Fruit fly (Drosophila melanogaster) whole organism, embryonic: ENCODE results near the gene Cyt-c-d.

ENCODE experiments used
- Antp ChIP-seq: fragments of 200-800 bp; sonication (Bioruptor generic); optimal IDR thresholded peaks from 3 replicates; lab custom pipeline; 2016; ENCODE audit warnings: missing biosample characterization, missing genetic modification characterization
- Bdp1 ChIP-seq: fragments of 200-800 bp; sonication (Bioruptor generic); optimal IDR thresholded peaks from 3 replicates; lab custom pipeline; 2016; ENCODE audit warnings: missing biosample characterization, missing genetic modification characterization
- CG10147 ChIP-seq: fragments of 200-800 bp; sonication (Bioruptor generic); optimal IDR thresholded peaks from 2 replicates; lab custom pipeline; 2019; ENCODE audit warnings: missing biosample characterization, mild to moderate bottlenecking, missing genetic modification characterization, moderate library complexity
- CG10979 ChIP-seq: fragments of 200-800 bp; sonication (Bioruptor generic); optimal IDR thresholded peaks from 2 replicates; lab custom pipeline; 2018; ENCODE audit warnings: missing biosample characterization, mild to moderate bottlenecking, missing genetic modification characterization, moderate library complexity
- CG12299 ChIP-seq: fragments of 200-800 bp; sonication (Bioruptor generic); optimal IDR thresholded peaks from 2 replicates; lab custom pipeline; 2018; ENCODE audit warnings: missing biosample characterization, mild to moderate bottlenecking, missing genetic modification characterization
- CG13287 ChIP-seq: fragments of 200-800 bp; sonication (Bioruptor generic); IDR thresholded peaks from 2 replicates; pipeline ENCODE4 v1.3.6; 2022; ENCODE audit warnings: missing biosample characterization, missing genetic modification characterization; ENCODE audit not compliant: partially characterized antibody
- CG17186 ChIP-seq: fragments of 200-800 bp; sonication (Bioruptor generic); optimal IDR thresholded peaks from 3 replicates; lab custom pipeline; 2017; ENCODE audit warnings: missing biosample characterization, missing genetic modification reagents, missing genetic modification characterization
- CG17912 ChIP-seq: fragments of 200-800 bp; sonication (Bioruptor generic); optimal IDR thresholded peaks from 2 replicates; lab custom pipeline; 2018; ENCODE audit warnings: missing biosample characterization, mild to moderate bottlenecking, missing genetic modification characterization
- CG30020 ChIP-seq: fragments of 200-800 bp; optimal IDR thresholded peaks from 2 replicates; lab custom pipeline; 2019; ENCODE audit warnings: missing biosample characterization, mild to moderate bottlenecking, missing genetic modification characterization, moderate library complexity
- CG30431 ChIP-seq: fragments of 200-800 bp; sonication (Bioruptor generic); optimal IDR thresholded peaks from 2 replicates; lab custom pipeline; 2017; ENCODE audit warnings: missing biosample characterization, missing genetic modification characterization
- CG32767 ChIP-seq: fragments of 200-800 bp; sonication (Bioruptor generic); IDR thresholded peaks from 2 replicates; pipeline ENCODE4 v1.3.6; 2022; ENCODE audit warnings: missing biosample characterization, missing genetic modification characterization
- CG3726 ChIP-seq: fragments of 200-800 bp; sonication (Bioruptor generic); IDR thresholded peaks from 3 replicates; pipeline ENCODE4, ENCODE4 v1.3.6; 2022; ENCODE audit warnings: missing biosample characterization, missing genetic modification characterization
- CG4282 ChIP-seq: fragments of 200-800 bp; sonication (Bioruptor generic); optimal IDR thresholded peaks from 2 replicates; lab custom pipeline; 2016; ENCODE audit warnings: missing biosample characterization, missing genetic modification characterization
- CG4360 ChIP-seq: fragments of 200-800 bp; sonication (Bioruptor generic); IDR thresholded peaks from 2 replicates; pipeline ENCODE4 v1.3.6; 2022; ENCODE audit warnings: missing biosample characterization, missing genetic modification characterization
- CG6689 ChIP-seq: fragments of 200-800 bp; sonication (Bioruptor generic); IDR thresholded peaks from 2 replicates; pipeline ENCODE4 v1.3.6; 2022; ENCODE audit warnings: missing biosample characterization, missing genetic modification characterization
- CG7786 ChIP-seq: fragments of 200-800 bp; sonication (Bioruptor generic); optimal IDR thresholded peaks from 2 replicates; lab custom pipeline; 2016; ENCODE audit warnings: missing biosample characterization, missing genetic modification characterization
- CG8765 ChIP-seq: fragments of 200-800 bp; sonication (Bioruptor generic); IDR thresholded peaks from 2 replicates; pipeline ENCODE4 v1.3.6; 2022; ENCODE audit warnings: missing biosample characterization, missing genetic modification characterization
- CTCF ChIP-seq: fragments of 200-800 bp; sonication (Bioruptor generic); optimal IDR thresholded peaks from 2 replicates; lab custom pipeline; 2017; ENCODE audit warnings: missing biosample characterization, mild to moderate bottlenecking, missing genetic modification characterization, moderate library complexity
- Camta ChIP-seq: fragments of 200-800 bp; sonication (Bioruptor generic); optimal IDR thresholded peaks from 2 replicates; lab custom pipeline; 2016; ENCODE audit warnings: missing biosample characterization, missing genetic modification characterization
- CoRest ChIP-seq: fragments of 200-800 bp; sonication (Bioruptor generic); optimal IDR thresholded peaks from 3 replicates; lab custom pipeline; 2018; ENCODE audit warnings: missing biosample characterization, mild to moderate bottlenecking, missing genetic modification characterization, moderate library complexity
- Doc2 ChIP-seq: fragments of 200-800 bp; sonication (Bioruptor generic); IDR thresholded peaks from 2 replicates; pipeline ENCODE4 v1.3.6; 2022; ENCODE audit warnings: missing biosample characterization, missing genetic modification characterization
- E2f1 ChIP-seq: fragments of 200-800 bp; sonication (Bioruptor generic); IDR thresholded peaks from 2 replicates; pipeline ENCODE4 v1.3.6; 2022; ENCODE audit warnings: missing biosample characterization, missing genetic modification characterization
- Gug ChIP-seq: fragments of 200-800 bp; sonication (Bioruptor generic); IDR thresholded peaks from 4 replicates; pipeline ENCODE4 v1.3.6; 2022; ENCODE audit warnings: missing biosample characterization, missing genetic modification characterization
- HLH54F ChIP-seq: fragments of 200-800 bp; sonication (Bioruptor generic); optimal IDR thresholded peaks from 3 replicates; lab custom pipeline; 2016; ENCODE audit warnings: missing biosample characterization, missing genetic modification characterization
- Hey ChIP-seq: fragments of 200-800 bp; sonication (Bioruptor generic); optimal IDR thresholded peaks from 3 replicates; lab custom pipeline; 2018; ENCODE audit warnings: missing biosample characterization, mild to moderate bottlenecking, missing genetic modification characterization
- Hr39 ChIP-seq: fragments of >200 bp; optimal IDR thresholded peaks from 2 replicates; lab custom pipeline; 2017
- Jarid2 ChIP-seq: fragments of 200-800 bp; sonication (Bioruptor generic); optimal IDR thresholded peaks from 3 replicates; lab custom pipeline; 2017; ENCODE audit warnings: mild to moderate bottlenecking, missing biosample characterization, missing genetic modification reagents, missing genetic modification characterization
- NK7.1 ChIP-seq: fragments of 200-800 bp; sonication (Bioruptor generic); optimal IDR thresholded peaks from 3 replicates; lab custom pipeline; 2016; ENCODE audit warnings: missing biosample characterization, missing genetic modification characterization
- Opbp ChIP-seq: fragments of 200-800 bp; sonication (Bioruptor generic); IDR thresholded peaks from 3 replicates; pipeline ENCODE4 v1.3.6; 2022; ENCODE audit warnings: missing biosample characterization, missing genetic modification characterization; ENCODE audit not compliant: partially characterized antibody
- Poxn ChIP-seq: fragments of 200-800 bp; sonication (Bioruptor generic); IDR thresholded peaks from 2 replicates; pipeline ENCODE4 v1.3.6; 2022; ENCODE audit warnings: missing biosample characterization, missing genetic modification characterization
- Sry-δ ChIP-seq: fragments of 200-800 bp; sonication (Bioruptor generic); optimal IDR thresholded peaks from 2 replicates; lab custom pipeline; 2016; ENCODE audit warnings: missing biosample characterization, missing genetic modification characterization
- Tbp ChIP-seq: fragments of >200 bp; optimal IDR thresholded peaks from 2 replicates; lab custom pipeline; 2018; ENCODE audit warnings: missing biosample characterization, missing genetic modification characterization
- abd-A ChIP-seq: fragments of 200-800 bp; sonication (Bioruptor generic); optimal IDR thresholded peaks from 3 replicates; lab custom pipeline; 2019; ENCODE audit warnings: missing biosample characterization, mild to moderate bottlenecking, missing genetic modification characterization, moderate library complexity
- ap ChIP-seq: fragments of 200-800 bp; sonication (Bioruptor generic); IDR thresholded peaks from 2 replicates; pipeline ENCODE4 v1.3.6; 2022; ENCODE audit warnings: missing biosample characterization, missing genetic modification characterization
- ato ChIP-seq: fragments of 200-800 bp; sonication (Bioruptor generic); IDR thresholded peaks from 2 replicates; pipeline ENCODE4 v1.3.6; 2022; ENCODE audit warnings: missing biosample characterization, missing genetic modification characterization; ENCODE audit not compliant: partially characterized antibody
- bab2 ChIP-seq: fragments of 200-800 bp; sonication (Bioruptor generic); optimal IDR thresholded peaks from 2 replicates; lab custom pipeline; 2016; ENCODE audit warnings: missing biosample characterization, missing genetic modification characterization
- dmrt99B ChIP-seq: fragments of 200-800 bp; sonication (Bioruptor generic); optimal IDR thresholded peaks from 2 replicates; lab custom pipeline; 2018; ENCODE audit warnings: missing biosample characterization, mild to moderate bottlenecking, missing genetic modification characterization, moderate library complexity
- dpn ChIP-seq, 2 experiments: fragments of 200-800 bp; sonication (Bioruptor generic); optimal IDR thresholded peaks; 3 replicates each; lab custom pipeline; 2016; ENCODE audit warnings: missing biosample characterization in 2 of 2, missing genetic modification characterization in 2 of 2
- fd64A ChIP-seq: fragments of 200-800 bp; sonication (Bioruptor generic); optimal IDR thresholded peaks from 3 replicates; lab custom pipeline; 2018; ENCODE audit warnings: missing biosample characterization, mild to moderate bottlenecking, missing genetic modification characterization
- gsb ChIP-seq: fragments of 200-800 bp; sonication (Bioruptor generic); IDR thresholded peaks from 2 replicates; pipeline ENCODE4 v1.3.6; 2022; ENCODE audit warnings: missing biosample characterization, missing genetic modification characterization
- jing ChIP-seq: fragments of 200-800 bp; sonication (Bioruptor generic); optimal IDR thresholded peaks from 2 replicates; lab custom pipeline; 2018; ENCODE audit warnings: missing biosample characterization, mild to moderate bottlenecking, missing genetic modification characterization
- kah ChIP-seq: fragments of 200-800 bp; sonication (Bioruptor generic); optimal IDR thresholded peaks from 2 replicates; lab custom pipeline; 2018; ENCODE audit warnings: missing biosample characterization, mild to moderate bottlenecking, missing genetic modification characterization
- ken ChIP-seq: fragments of 200-800 bp; sonication (Bioruptor generic); IDR thresholded peaks from 3 replicates; pipeline ENCODE4 v1.3.6; 2022; ENCODE audit warnings: missing biosample characterization, missing genetic modification characterization
- otp ChIP-seq: fragments of 200-800 bp; sonication (Bioruptor generic); IDR thresholded peaks from 3 replicates; pipeline ENCODE4, ENCODE4 v1.3.6; 2022; ENCODE audit warnings: missing biosample characterization, missing genetic modification characterization
- pfk ChIP-seq: fragments of 200-800 bp; sonication (Bioruptor generic); optimal IDR thresholded peaks from 2 replicates; lab custom pipeline; 2018; ENCODE audit warnings: missing biosample characterization, mild to moderate bottlenecking, missing genetic modification characterization, moderate library complexity
- sc ChIP-seq, 3 experiments: fragments of >200 bp in 2 of 3; fragments of 200-800 bp in 1 of 3; sonication (Bioruptor generic) in 1 of 3; optimal IDR thresholded peaks; 2 replicates in 2 of 3; 3 replicates in 1 of 3; lab custom pipeline; 2017; ENCODE audit warnings: mild to moderate bottlenecking in 1 of 3, missing biosample characterization in 1 of 3, missing genetic modification characterization in 1 of 3, missing genetic modification reagents in 1 of 3
- tio ChIP-seq: fragments of 200-800 bp; sonication (Bioruptor generic); optimal IDR thresholded peaks from 2 replicates; lab custom pipeline; 2017; ENCODE audit warnings: missing biosample characterization, missing genetic modification characterization, inconsistent platforms
- tx ChIP-seq: fragments of 200-800 bp; sonication (Bioruptor generic); optimal IDR thresholded peaks from 2 replicates; lab custom pipeline; 2016; ENCODE audit warnings: missing biosample characterization, missing genetic modification characterization
- zfh2 ChIP-seq: fragments of 200-800 bp; sonication (Bioruptor generic); optimal IDR thresholded peaks from 2 replicates; lab custom pipeline; 2016; ENCODE audit warnings: missing biosample characterization, missing genetic modification characterization

Gene Cyt-c-d

dm6 chr2L:16683958-16684877 lies 31.5 kb upstream of the Cyt-c-d start, which contains the start of gene CG31807 (continued):
- TF ChIP-seq CG10147 (GFP tag; lab: Kevin White, UChicago) (peak; percentile 82), CG4360 (GFP tag; lab: Robert Waterston, UW) (no peak), HLH54F (GFP tag; lab: Kevin White, UChicago) (peak; percentile 52), Camta (peak; percentile 73), Sry-δ (GFP tag; lab: Kevin White, UChicago) (peak; percentile 4), dpn (GFP tag; optimal IDR thresholded peaks at IDR 0.05; lab: Kevin White, UChicago) (peak; percentile 47 to 65), NK7.1 (GFP tag; lab: Kevin White, UChicago) (no peak), CG17912 (peak; percentile 2), CTCF (GFP tag; lab: Kevin White, UChicago) (peak; percentile 29), CG30020 (tag; lab: Kevin White, UChicago) (peak; percentile 38), CG32767 (GFP tag; lab: Robert Waterston, UW) (no peak), CG17186 (GFP tag; lab: Kevin White, UChicago) (no peak), Antp (GFP tag; lab: Kevin White, UChicago) (peak; percentile 52), CG6689 (GFP tag; lab: Robert Waterston, UW) (peak; percentile 70; the same call in 1 of the 2 replicates), CG30431 (GFP tag; lab: Kevin White, UChicago) (peak; percentile 36), tio (peak; percentile 51), CG7786 (GFP tag; lab: Kevin White, UChicago) (peak; percentile 68), dmrt99B (tag; lab: Kevin White, UChicago) (peak; percentile 64), otp (GFP tag; lab: Robert Waterston, UW) (no peak), kah (GFP tag; lab: Kevin White, UChicago) (peak; percentile 30), Bdp1 (GFP tag; lab: Kevin White, UChicago) (peak; percentile 12), E2f1 (GFP tag; lab: Robert Waterston, UW) (no peak), CG4282 (GFP tag; lab: Kevin White, UChicago) (peak; percentile 61), Hr39 (no peak), CG12299 (peak; percentile 38), ato (no peak), zfh2 (peak; percentile 43), gsb (GFP tag; lab: Robert Waterston, UW) (no peak), pfk (GFP tag; lab: Kevin White, UChicago) (no peak), Hey (tag; lab: Kevin White, UChicago) (no peak), Jarid2 (GFP tag; lab: Kevin White, UChicago) (no peak), Gug (GFP tag; lab: Robert Waterston, UW) (peak; percentile 17; the same call in 1 of the 4 replicates), sc (optimal IDR thresholded peaks at IDR 0.05; lab: Kevin White, UChicago) (no peak), sc (GFP tag; optimal IDR thresholded peaks at IDR 0.05; lab: Kevin White, UChicago) (peak; percentile 71), CG10979 (tag; lab: Kevin White, UChicago) (peak; percentile 35), jing (peak; percentile 14), fd64A (GFP tag; lab: Kevin White, UChicago) (no peak), CoRest (tag; lab: Kevin White, UChicago) (peak; percentile 63), tx (GFP tag; lab: Kevin White, UChicago) (peak; percentile 32), ken (GFP tag; lab: Robert Waterston, UW) (0 out of 3 replicates have a peak, but pooled peaks have one; percentile 38), Opbp (GFP tag; lab: Robert Waterston, UW) (no peak), abd-A (tag; lab: Kevin White, UChicago) (no peak), CG3726 (GFP tag; lab: Robert Waterston, UW) (no peak), CG13287 (GFP tag; lab: Robert Waterston, UW) (no peak), bab2 (peak; percentile 59), Doc2 (GFP tag; lab: Robert Waterston, UW) (no peak), CG8765 (GFP tag; lab: Robert Waterston, UW) (no peak), ap (GFP tag; lab: Robert Waterston, UW) (peak; percentile 20; the same call in 1 of the 2 replicates), Poxn (GFP tag; lab: Robert Waterston, UW) (no peak; the same call in 1 of the 2 replicates), Tbp (GFP tag; lab: Kevin White, UChicago) (no peak)
